Worm (Caenorhabditis elegans): ENCODE results near the gene lgc-56.
"Not testable (repeated sequence)": the region's sequence is repeated elsewhere in the genome, so short reads cannot be mapped to it uniquely, and the experiment has no call there.

lgc-56 gene

ce11 chrII:5148349-5148748 lies 18.2 kb downstream of the lgc-56 start, which contains the start of gene F58A6.5:
Gene F58A6.5, minus strand, starts transcription at chrII:5148449.
- TF ChIP-seq Y67H2A.10 (GFP tag; conservative IDR thresholded peaks at IDR 0.05) (no peak), nhr-120 (GFP tag; IDR thresholded peaks at IDR 0.05) (no peak), nfyb-1 (GFP tag; IDR thresholded peaks at IDR 0.05) (no peak), F23B12.7 (tag; optimal IDR thresholded peaks at IDR 0.05; ENCODE audit: insufficient read depth) (no peak), efl-1 (GFP tag; optimal IDR thresholded peaks at IDR 0.05) (no peak), mes-4 (tag; optimal IDR thresholded peaks at IDR 0.05) (no peak), mcd-1 (GFP tag; IDR thresholded peaks at IDR 0.05) (no peak)

- TF ChIP-seq attf-3 (GFP tag; conservative IDR thresholded peaks at IDR 0.05) = no peak
Measured at ce11 chrII:5150829-5151228, 20.6 kb downstream of the lgc-56 start, which contains the start of gene srb-16. Gene srb-16, minus strand, starts transcription at chrII:5150929.

ce11 chrII:5154540-5154939 lies 24.4 kb downstream of the lgc-56 start, which contains the start of gene srb-12:
Gene srb-12, minus strand, starts transcription at chrII:5154640.
- TF ChIP-seq rec-8 (tag; optimal IDR thresholded peaks at IDR 0.05) = no peak
- no peak for TF ChIP-seq unc-62 (GFP tag; optimal IDR thresholded peaks at IDR 0.05)
- no peak for TF ChIP-seq lin-35 (GFP tag; optimal IDR thresholded peaks at IDR 0.05)
- TF ChIP-seq K11D2.4 (GFP tag; IDR thresholded peaks at IDR 0.05) = no peak
- TF ChIP-seq ama-1 (optimal IDR thresholded peaks at IDR 0.05) = no peak
- TF ChIP-seq ama-1 (GFP tag; optimal IDR thresholded peaks at IDR 0.05) = no peak
- TF ChIP-seq tlf-1 (GFP tag; optimal IDR thresholded peaks at IDR 0.05) = no peak
- TF ChIP-seq nhr-80 (tag; optimal IDR thresholded peaks at IDR 0.05) = no peak
- TF ChIP-seq ztf-26 (tag; optimal IDR thresholded peaks at IDR 0.05) = no peak
- no peak for TF ChIP-seq snpc-3.4 (tag; optimal IDR thresholded peaks at IDR 0.05)
- TF ChIP-seq F23B12.7 (tag; optimal IDR thresholded peaks at IDR 0.05; ENCODE audit: insufficient read depth) = no peak
- TF ChIP-seq Y56A3A.18 (GFP tag; IDR thresholded peaks at IDR 0.05) = no peak
- no peak for TF ChIP-seq F33H1.4 (GFP tag; IDR thresholded peaks at IDR 0.05)
- no peak for TF ChIP-seq madf-3 (GFP tag; IDR thresholded peaks at IDR 0.05)
- TF ChIP-seq ceh-58 (GFP tag; IDR thresholded peaks at IDR 0.05) = no peak
- no peak for TF ChIP-seq ztf-6 (GFP tag; IDR thresholded peaks at IDR 0.05)

- no peak for TF ChIP-seq fkh-3 (tag; optimal IDR thresholded peaks at IDR 0.05)
Measured at ce11 chrII:5156983-5157382, 26.8 kb downstream of the lgc-56 start, which contains the start of gene msp-45. Gene msp-45, minus strand, starts transcription at chrII:5157083.

ce11 chrII:5157525-5157924 lies 27.3 kb downstream of the lgc-56 start, which contains the start of gene srb-13:
Gene srb-13, minus strand, starts transcription at chrII:5157625.
- no peak for TF ChIP-seq hsf-1 (GFP tag; IDR thresholded peaks at IDR 0.05)
- TF ChIP-seq snpc-4 (GFP tag; optimal IDR thresholded peaks at IDR 0.05) = no peak
- no peak for TF ChIP-seq snpc-4 (tag; optimal IDR thresholded peaks at IDR 0.05)
- TF ChIP-seq atf-7 (tag; optimal IDR thresholded peaks at IDR 0.05) = no peak
- TF ChIP-seq tbx-9 (tag; optimal IDR thresholded peaks at IDR 0.05; ENCODE audit: borderline replicate concordance) = no peak

- not testable (repeated sequence) for TF ChIP-seq nhr-90 (tag; optimal IDR thresholded peaks at IDR 0.05); attf-5 (GFP tag; optimal IDR thresholded peaks at IDR 0.05); him-1 (tag; optimal IDR thresholded peaks at IDR 0.05)
Measured at ce11 chrII:5158774-5159173, 28.6 kb downstream of the lgc-56 start, which contains the start of gene F58A6.9. Gene F58A6.9, minus strand, starts transcription at chrII:5158874.

Data from whole organism, young adult.